Fruit fly (Drosophila melanogaster) whole organism, pupa: ENCODE measurements around the gene Gnmt.

Experiments
- CG15710 ChIP-seq: fragments of 200-800 bp; sonication (Bioruptor generic); optimal IDR thresholded peaks from 2 replicates; lab custom pipeline; 2018; ENCODE audit warnings: missing biosample characterization, mild to moderate bottlenecking, missing genetic modification characterization, moderate library complexity
- CG17806 ChIP-seq: fragments of 200-800 bp; sonication (Bioruptor generic); optimal IDR thresholded peaks from 2 replicates; lab custom pipeline; 2018; ENCODE audit warnings: missing biosample characterization, mild to moderate bottlenecking, missing genetic modification characterization, moderate library complexity
- CG32121 ChIP-seq: fragments of 200-800 bp; sonication (Bioruptor generic); IDR thresholded peaks from 2 replicates; pipeline ENCODE4 v1.3.6; 2022; ENCODE audit warnings: missing biosample characterization, missing genetic modification characterization
- CG8159 ChIP-seq: fragments of 200-800 bp; sonication (Bioruptor generic); optimal IDR thresholded peaks from 3 replicates; lab custom pipeline; 2018; ENCODE audit warnings: missing biosample characterization, mild to moderate bottlenecking, missing genetic modification characterization, moderate library complexity
- Ets98B ChIP-seq: fragments of 200-800 bp; sonication (Bioruptor generic); IDR thresholded peaks from 2 replicates; pipeline ENCODE4 v1.3.6; 2022; ENCODE audit warnings: missing biosample characterization, missing genetic modification characterization

DNA sequence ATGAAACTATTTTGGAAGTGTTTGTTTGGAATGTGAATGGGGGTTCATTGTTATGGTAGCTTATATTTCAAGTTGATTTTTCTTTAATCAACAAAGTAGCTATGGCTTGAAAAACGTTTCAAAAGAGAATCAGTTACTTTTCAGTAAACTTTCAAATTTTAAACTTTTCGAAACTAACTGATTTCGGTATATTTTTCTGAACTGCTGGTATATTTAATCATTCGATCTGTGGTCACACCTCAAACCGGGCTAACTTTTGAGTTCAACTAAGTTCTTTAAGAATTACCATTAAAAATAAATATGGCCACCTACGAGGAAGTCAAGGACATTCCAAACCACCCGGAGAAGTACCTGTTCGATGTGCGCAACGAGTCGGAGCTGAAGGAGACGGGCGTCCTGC is 30.5 kb downstream of the Gnmt start, which contains the start of gene CG12279:
- no peak for TF ChIP-seq CG17806 (tag; lab: Kevin White, UChicago)
- TF ChIP-seq CG8159 (tag; lab: Kevin White, UChicago) = no peak
- TF ChIP-seq CG32121 = no peak
- TF ChIP-seq Ets98B (GFP tag; lab: Robert Waterston, UW) = no peak
- TF ChIP-seq CG15710 (tag; lab: Kevin White, UChicago) = no peak
